Fruit fly (Drosophila melanogaster) whole organism, wandering third instar larva: ENCODE data around the gene dbo.
A peak's percentile ranks its signal among the peaks of the same experiment; 100 is the strongest.

ENCODE experiments used
- Abd-B ChIP-seq: fragments of >200 bp; optimal IDR thresholded peaks from 2 replicates; lab custom pipeline; 2017; ENCODE audit warnings: missing biosample characterization, missing genetic modification characterization
- CrebA ChIP-seq: fragments of 200-800 bp; sonication (Bioruptor generic); optimal IDR thresholded peaks from 2 replicates; lab custom pipeline; 2016; ENCODE audit warnings: missing biosample characterization, mild to moderate bottlenecking, missing genetic modification characterization, borderline replicate concordance
- Dfd ChIP-seq: fragments of >200 bp; optimal IDR thresholded peaks from 2 replicates; lab custom pipeline; 2017; ENCODE audit warnings: missing biosample characterization, missing genetic modification characterization
- Dif ChIP-seq: fragments of 200-275, 200-300 bp; sonication (Bioruptor generic); optimal IDR thresholded peaks from 2 replicates; lab custom pipeline; 2018; ENCODE audit warnings: missing biosample characterization, missing genetic modification characterization; ENCODE audit not compliant: partially characterized antibody
- GATAd ChIP-seq: sonication (Bioruptor generic); optimal IDR thresholded peaks from 2 replicates; lab custom pipeline; 2016; ENCODE audit warnings: missing biosample characterization, missing genetic modification characterization
- HLH106 ChIP-seq: fragments of 200-800 bp; optimal IDR thresholded peaks from 3 replicates; lab custom pipeline; 2019; ENCODE audit warnings: missing biosample characterization, mild to moderate bottlenecking, missing genetic modification characterization, moderate library complexity
- Hnf4 ChIP-seq: fragments of 200-800 bp; sonication (Bioruptor generic); optimal IDR thresholded peaks from 2 replicates; lab custom pipeline; 2016; ENCODE audit warnings: missing biosample characterization, mild to moderate bottlenecking, missing genetic modification characterization
- Hr78 ChIP-seq: fragments of >200 bp; optimal IDR thresholded peaks from 2 replicates; lab custom pipeline; 2017; ENCODE audit warnings: missing biosample characterization, missing genetic modification characterization
- Hr83 ChIP-seq: fragments of 200-300 bp; sonication (Bioruptor generic); optimal IDR thresholded peaks from 2 replicates; lab custom pipeline; 2016; ENCODE audit warnings: missing biosample characterization, mild to moderate bottlenecking, missing genetic modification characterization, moderate library complexity; ENCODE audit not compliant: poor library complexity, severe bottlenecking
- Jra ChIP-seq: sonication (Bioruptor generic); optimal IDR thresholded peaks from 2 replicates; lab custom pipeline; 2016; ENCODE audit warnings: missing biosample characterization, missing genetic modification characterization
- Mio ChIP-seq: sonication (Bioruptor generic); optimal IDR thresholded peaks from 2 replicates; lab custom pipeline; 2016; ENCODE audit warnings: missing biosample characterization, missing genetic modification characterization
- Myc ChIP-seq: fragments of >200 bp; optimal IDR thresholded peaks from 2 replicates; lab custom pipeline; 2017
- N ChIP-seq: fragments of >200 bp; optimal IDR thresholded peaks from 2 replicates; lab custom pipeline; 2018; ENCODE audit warnings: missing biosample characterization, missing external identifiers, missing genetic modification characterization
- OdsH ChIP-seq: fragments of 200-800 bp; sonication (Bioruptor generic); optimal IDR thresholded peaks from 2 replicates; lab custom pipeline; 2016; ENCODE audit warnings: missing biosample characterization, mild to moderate bottlenecking, missing genetic modification characterization
- Rel ChIP-seq, 2 experiments: fragments of 200-800 bp; sonication (Bioruptor generic) in 1 of 2; optimal IDR thresholded peaks; 2 replicates in 1 of 2; 3 replicates in 1 of 2; lab custom pipeline; 2016 to 2019; ENCODE audit warnings: mild to moderate bottlenecking in 2 of 2, missing biosample characterization in 2 of 2, missing genetic modification characterization in 2 of 2, moderate library complexity in 1 of 2
- Sp1 ChIP-seq: fragments of 200-800 bp; sonication (Bioruptor generic); optimal IDR thresholded peaks from 3 replicates; lab custom pipeline; 2019; ENCODE audit warnings: missing biosample characterization, mild to moderate bottlenecking, missing genetic modification characterization, moderate library complexity
- Vsx2 ChIP-seq: fragments of 200-300, 225-300 bp; sonication (Bioruptor generic); optimal IDR thresholded peaks from 2 replicates; lab custom pipeline; 2018; ENCODE audit warnings: missing biosample characterization, missing genetic modification characterization; ENCODE audit not compliant: partially characterized antibody
- br ChIP-seq: fragments of 200-800 bp; sonication (Bioruptor generic); optimal IDR thresholded peaks from 2 replicates; lab custom pipeline; 2016; ENCODE audit warnings: missing biosample characterization, missing genetic modification characterization
- brk ChIP-seq: fragments of 200-800 bp; sonication (Bioruptor generic); optimal IDR thresholded peaks from 2 replicates; lab custom pipeline; 2016; ENCODE audit warnings: missing biosample characterization, mild to moderate bottlenecking, missing genetic modification characterization
- dl ChIP-seq, 2 experiments: fragments of 175-275, 200-275 bp in 1 of 2; fragments of 200-275 bp in 1 of 2; sonication (Bioruptor generic); optimal IDR thresholded peaks; lab custom pipeline; 2018; ENCODE audit warnings: mild to moderate bottlenecking in 2 of 2, missing biosample characterization in 2 of 2, missing genetic modification characterization in 2 of 2, moderate library complexity in 2 of 2; ENCODE audit not compliant: partially characterized antibody in 2 of 2, insufficient read depth in 1 of 2
- dmrt93B ChIP-seq: fragments of 200-800 bp; sonication (Bioruptor generic); optimal IDR thresholded peaks from 2 replicates; lab custom pipeline; 2018; ENCODE audit warnings: missing biosample characterization, mild to moderate bottlenecking, missing genetic modification characterization
- dsf ChIP-seq: sonication (Bioruptor generic); optimal IDR thresholded peaks from 2 replicates; lab custom pipeline; 2016; ENCODE audit warnings: missing biosample characterization, missing genetic modification characterization, borderline replicate concordance
- ey ChIP-seq: fragments of 200-800 bp; sonication (Bioruptor generic); optimal IDR thresholded peaks from 2 replicates; lab custom pipeline; 2016; ENCODE audit warnings: missing biosample characterization, missing genetic modification characterization
- foxo ChIP-seq, 2 experiments: fragments of 200-800 bp; sonication (Bioruptor generic); optimal IDR thresholded peaks; 2 replicates in 1 of 2; 3 replicates in 1 of 2; lab custom pipeline; 2016 to 2017; ENCODE audit warnings: missing biosample characterization in 2 of 2, missing genetic modification characterization in 2 of 2
- fru ChIP-seq: fragments of 200-800 bp; sonication (Bioruptor generic); optimal IDR thresholded peaks from 3 replicates; lab custom pipeline; 2016; ENCODE audit warnings: missing biosample characterization, mild to moderate bottlenecking, missing genetic modification characterization
- h ChIP-seq: fragments of 200-800 bp; sonication (Bioruptor generic); optimal IDR thresholded peaks from 3 replicates; lab custom pipeline; 2016; ENCODE audit warnings: missing biosample characterization, mild to moderate bottlenecking, missing genetic modification characterization
- lola ChIP-seq: fragments of >200 bp; optimal IDR thresholded peaks from 2 replicates; lab custom pipeline; 2017; ENCODE audit warnings: missing biosample characterization, missing genetic modification characterization
- pan ChIP-seq: fragments of >200 bp; optimal IDR thresholded peaks from 2 replicates; lab custom pipeline; 2017
- psq ChIP-seq: fragments of 200-800 bp; sonication (Bioruptor generic); optimal IDR thresholded peaks from 3 replicates; lab custom pipeline; 2017; ENCODE audit warnings: missing biosample characterization, mild to moderate bottlenecking, missing genetic modification characterization, moderate library complexity
- rgr ChIP-seq: fragments of 200-800 bp; sonication (Bioruptor generic); optimal IDR thresholded peaks from 3 replicates; lab custom pipeline; 2016; ENCODE audit warnings: missing biosample characterization, mild to moderate bottlenecking, missing genetic modification characterization
- sage ChIP-seq: fragments of 200-800 bp; sonication (Bioruptor generic); optimal IDR thresholded peaks from 2 replicates; lab custom pipeline; 2016; ENCODE audit warnings: missing biosample characterization, mild to moderate bottlenecking, missing genetic modification characterization
- sv ChIP-seq: fragments of 200-800 bp; sonication (Bioruptor generic); optimal IDR thresholded peaks from 3 replicates; lab custom pipeline; 2016; ENCODE audit warnings: missing biosample characterization, missing genetic modification characterization
- tai ChIP-seq: sonication (Bioruptor generic); optimal IDR thresholded peaks from 2 replicates; lab custom pipeline; 2016; ENCODE audit warnings: missing biosample characterization, missing genetic modification characterization
- usp ChIP-seq: fragments of >200 bp; optimal IDR thresholded peaks from 2 replicates; lab custom pipeline; 2017; ENCODE audit warnings: missing biosample characterization, missing genetic modification characterization
- woc ChIP-seq: sonication (Bioruptor generic); optimal IDR thresholded peaks from 2 replicates; lab custom pipeline; 2016; ENCODE audit warnings: missing biosample characterization, mild to moderate bottlenecking, missing genetic modification characterization

dbo gene

DNA sequence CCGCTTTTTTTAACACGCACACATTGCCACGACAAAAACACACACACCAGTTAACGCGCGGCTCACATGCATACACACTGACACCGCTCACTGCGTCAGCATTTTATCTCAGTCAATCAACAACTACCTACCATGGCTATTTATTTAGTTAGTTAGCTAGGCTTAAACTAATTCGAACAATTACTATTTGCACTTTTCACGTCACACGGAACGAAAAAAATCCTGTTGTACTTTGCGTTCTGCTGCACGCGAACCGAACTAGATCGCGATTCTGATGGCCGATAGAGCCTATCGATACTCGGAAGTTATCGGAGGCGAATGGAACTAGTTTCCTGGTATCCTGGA, 10.6 kb upstream of the dbo start, which contains the start of gene fwe:
Gene fwe (minus strand): TSS at position 268 of the 345 bp plus-strand sequence.
- TF ChIP-seq Hnf4 (GFP tag; lab: Kevin White, UChicago) = no peak
- no peak for TF ChIP-seq Myc (lab: Kevin White, UChicago)
- TF ChIP-seq Rel (GFP tag; optimal IDR thresholded peaks at IDR 0.05; lab: Kevin White, UChicago) = no peak
- no peak for TF ChIP-seq Rel (tag; optimal IDR thresholded peaks at IDR 0.05; lab: Kevin White, UChicago)
- no peak for TF ChIP-seq woc (GFP tag; lab: Kevin White, UChicago)
- no peak for TF ChIP-seq sage (GFP tag; lab: Kevin White, UChicago)
- TF ChIP-seq dl (GFP tag; optimal IDR thresholded peaks at IDR 0.05; lab: Kevin White, UChicago; ENCODE audit: insufficient read depth in 1 of 2, partially characterized antibody in 2 of 2) = no peak
- TF ChIP-seq CrebA (GFP tag; lab: Kevin White, UChicago) = no peak
- no peak for TF ChIP-seq sv
- TF ChIP-seq Dif = no peak
- no peak for TF ChIP-seq lola (GFP tag; lab: Kevin White, UChicago)
- no peak for TF ChIP-seq Dfd (GFP tag; lab: Kevin White, UChicago)
- TF ChIP-seq Hr78 (GFP tag; lab: Kevin White, UChicago) = no peak
- no peak for TF ChIP-seq GATAd (GFP tag; lab: Kevin White, UChicago)
- TF ChIP-seq Jra (GFP tag; lab: Kevin White, UChicago) = no peak
- TF ChIP-seq dmrt93B (GFP tag; lab: Kevin White, UChicago) = no peak

DNA sequence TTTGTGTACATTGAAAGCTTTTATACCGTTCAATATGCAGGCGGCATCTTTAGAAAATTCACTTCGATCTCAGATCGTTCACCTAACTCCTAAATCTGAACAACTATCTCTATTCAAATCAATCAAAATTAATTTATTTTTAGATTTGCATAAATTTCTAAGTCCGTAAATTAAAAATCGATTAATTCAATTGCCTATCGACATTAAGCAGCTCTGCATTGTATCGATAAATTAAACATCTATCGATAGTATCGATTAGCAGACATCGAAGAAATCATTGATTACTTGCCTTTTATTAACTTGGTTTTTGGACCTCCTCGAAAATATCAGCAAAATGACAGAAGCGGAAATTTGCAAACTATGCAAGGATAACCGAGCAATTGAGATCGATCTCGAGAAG, 10.0 kb upstream of the dbo start, which contains the start of gene CkIIalpha-i1:
Gene CkIIalpha-i1 (plus strand): TSS at position 266 of the 400 bp plus-strand sequence.
- TF ChIP-seq brk (GFP tag; lab: Kevin White, UChicago) (no peak), sage (GFP tag; lab: Kevin White, UChicago) (no peak), N (GFP tag; lab: Kevin White, UChicago) (no peak), Vsx2 (GFP tag; lab: Kevin White, UChicago) (no peak), pan (no peak)

DNA sequence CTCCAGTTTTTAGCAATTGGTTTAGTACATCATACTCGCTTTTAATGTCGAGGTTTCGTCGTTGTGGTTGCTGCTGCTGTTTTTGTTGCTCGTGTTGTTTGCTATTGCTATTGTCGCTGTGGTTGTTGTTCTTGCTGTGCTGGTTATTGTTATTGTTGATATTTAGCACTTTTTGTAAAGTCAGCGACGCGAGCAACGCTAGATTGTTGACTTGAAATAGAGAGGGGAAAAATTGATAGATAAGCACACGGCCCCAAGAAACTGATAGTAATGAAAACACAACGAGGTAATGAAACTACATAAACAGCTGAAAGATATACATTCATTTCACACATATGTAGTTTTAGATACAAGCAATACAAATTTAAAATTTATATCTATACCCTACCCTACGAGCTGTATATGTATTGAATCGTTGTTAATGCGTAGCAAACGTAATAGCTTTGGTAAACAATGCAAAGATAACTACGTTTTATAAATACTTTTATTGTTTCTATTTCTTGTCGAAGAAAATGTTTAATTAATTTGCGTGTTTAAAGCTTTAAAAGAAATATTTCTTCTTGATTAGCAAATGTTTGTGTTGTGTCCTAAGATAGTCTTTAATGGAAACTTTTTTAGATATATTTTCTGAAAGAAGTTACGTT, 2.8 kb upstream of the dbo start:
- no peak for TF ChIP-seq Jra (GFP tag; lab: Kevin White, UChicago)
- TF ChIP-seq dmrt93B (GFP tag; lab: Kevin White, UChicago) = no peak
- TF ChIP-seq Sp1 = no peak
- no peak for TF ChIP-seq brk (GFP tag; lab: Kevin White, UChicago)
- no peak for TF ChIP-seq usp (GFP tag; lab: Kevin White, UChicago)

DNA sequence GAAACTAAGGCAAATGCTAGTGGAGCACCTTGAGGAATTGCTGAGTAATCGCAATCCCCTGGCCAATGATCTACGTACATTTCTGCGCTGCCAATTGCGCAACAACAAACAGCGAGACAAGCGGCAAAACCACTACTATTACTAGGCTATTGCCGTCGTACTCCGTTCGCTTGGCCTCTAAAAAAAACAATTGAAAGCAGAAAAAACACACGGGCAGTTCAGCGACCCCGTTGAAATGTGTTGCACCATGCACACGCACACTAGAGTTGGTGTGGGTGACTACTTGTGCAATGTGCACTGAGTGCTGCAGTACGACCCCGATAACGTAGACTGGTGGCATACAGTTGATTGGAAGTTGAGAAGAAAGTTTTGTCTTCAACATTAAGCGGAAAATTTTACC, 2.2 kb upstream of the dbo start:
- TF ChIP-seq CrebA (GFP tag; lab: Kevin White, UChicago) (no peak), Rel (GFP tag; optimal IDR thresholded peaks at IDR 0.05; lab: Kevin White, UChicago) (no peak), Rel (tag; optimal IDR thresholded peaks at IDR 0.05; lab: Kevin White, UChicago) (peak; percentile 13)

DNA sequence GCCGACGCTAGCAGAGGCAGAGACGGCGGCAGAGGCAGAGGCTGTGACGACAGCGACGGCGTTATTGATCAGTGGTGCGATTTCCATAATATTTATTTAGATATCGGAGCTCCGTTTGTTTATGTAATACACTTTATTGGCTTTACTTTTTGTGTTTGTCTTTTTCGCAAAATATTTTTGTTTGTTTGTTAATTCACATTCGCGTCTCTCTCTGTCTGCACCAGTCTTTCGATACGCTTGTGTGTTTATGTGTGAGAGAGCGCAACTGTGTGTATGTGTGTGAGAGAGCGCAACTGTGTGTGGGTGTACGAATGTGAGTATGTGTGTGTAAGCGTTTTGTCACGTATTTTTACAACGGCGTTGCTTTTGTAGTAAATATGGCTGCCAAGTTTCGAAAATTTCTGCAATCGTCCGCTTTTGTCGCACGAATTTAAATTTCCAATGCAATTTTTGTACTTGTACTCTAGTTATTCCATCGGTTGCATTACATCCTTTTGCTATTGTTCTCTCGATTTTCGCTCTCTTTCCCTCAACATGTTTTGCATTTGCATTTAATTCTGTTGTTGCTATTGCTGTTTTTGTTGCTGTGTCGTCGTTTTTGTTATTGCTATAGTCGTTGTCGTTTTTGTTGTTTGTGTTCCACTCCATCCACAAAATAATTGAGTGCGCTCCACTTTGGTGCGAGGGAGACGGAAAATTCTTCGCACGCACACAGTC, 1.0 kb upstream of the dbo start:
- TF ChIP-seq Abd-B (GFP tag; lab: Kevin White, UChicago) (peak; percentile 2), Hnf4 (GFP tag; lab: Kevin White, UChicago) (peak; percentile 63), Jra (GFP tag; lab: Kevin White, UChicago) (no peak), ey (GFP tag; lab: Kevin White, UChicago) (peak; percentile 17), Mio (GFP tag; lab: Kevin White, UChicago) (no peak), Sp1 (peak; percentile 4), usp (GFP tag; lab: Kevin White, UChicago) (no peak), Hr78 (GFP tag; lab: Kevin White, UChicago) (peak; percentile 81), Dif (peak; percentile 80), dl (GFP tag; optimal IDR thresholded peaks at IDR 0.05; lab: Kevin White, UChicago; ENCODE audit: insufficient read depth in 1 of 2, partially characterized antibody in 2 of 2) (peak in 1 of 2 experiments; percentile 79), foxo (GFP tag; optimal IDR thresholded peaks at IDR 0.05; lab: Kevin White, UChicago) (peak; percentile 28 to 39), woc (GFP tag; lab: Kevin White, UChicago) (no peak), N (GFP tag; lab: Kevin White, UChicago) (peak; percentile 91), Vsx2 (GFP tag; lab: Kevin White, UChicago) (no peak), Rel (GFP tag; optimal IDR thresholded peaks at IDR 0.05; lab: Kevin White, UChicago) (peak; percentile 35), Rel (tag; optimal IDR thresholded peaks at IDR 0.05; lab: Kevin White, UChicago) (no peak), br (GFP tag; lab: Kevin White, UChicago) (peak; percentile 58), psq (GFP tag; lab: Kevin White, UChicago) (peak; percentile 75), dsf (GFP tag; lab: Kevin White, UChicago) (no peak), tai (GFP tag; lab: Kevin White, UChicago) (peak; percentile 12), rgr (GFP tag; lab: Kevin White, UChicago) (peak; percentile 50), OdsH (peak; percentile 64), HLH106 (no peak), h (GFP tag; lab: Kevin White, UChicago) (peak; percentile 67), sage (GFP tag; lab: Kevin White, UChicago) (peak; percentile 36), Hr83 (GFP tag; lab: Kevin White, UChicago) (peak; percentile 60), fru (GFP tag; lab: Kevin White, UChicago) (peak; percentile 50)
